Worm (Caenorhabditis elegans): ENCODE data around the gene Y39B6A.3.

- no peak for TF ChIP-seq snpc-4 (tag; optimal IDR thresholded peaks at IDR 0.05)
- no peak for TF ChIP-seq lin-13 (tag; optimal IDR thresholded peaks at IDR 0.05)
- no peak for TF ChIP-seq mep-1 (tag; optimal IDR thresholded peaks at IDR 0.05)
- TF ChIP-seq blmp-1 (tag; optimal IDR thresholded peaks at IDR 0.05), result no peak
- no peak for TF ChIP-seq nhr-76 (tag; optimal IDR thresholded peaks at IDR 0.05)
- TF ChIP-seq nhr-2 (tag; optimal IDR thresholded peaks at IDR 0.05), result no peak
- TF ChIP-seq zip-8 (tag; optimal IDR thresholded peaks at IDR 0.05), result no peak
- TF ChIP-seq nhr-12 (tag; optimal IDR thresholded peaks at IDR 0.05), result no peak
- no peak for TF ChIP-seq nhr-237 (tag; optimal IDR thresholded peaks at IDR 0.05)
- no peak for TF ChIP-seq nhr-28 (tag; optimal IDR thresholded peaks at IDR 0.05)
- TF ChIP-seq unc-120 (tag; optimal IDR thresholded peaks at IDR 0.05; ENCODE audit: poor library complexity, severe bottlenecking), result no peak
These were observed 22.0 kb upstream of the Y39B6A.3 start, which contains the start of gene nhr-79 for ce11 chrV:19211795-19212194.

All from whole organism, mixed stage, embryonic.